Fruit fly (Drosophila melanogaster): ENCODE measurements around the gene SPE.

DNA sequence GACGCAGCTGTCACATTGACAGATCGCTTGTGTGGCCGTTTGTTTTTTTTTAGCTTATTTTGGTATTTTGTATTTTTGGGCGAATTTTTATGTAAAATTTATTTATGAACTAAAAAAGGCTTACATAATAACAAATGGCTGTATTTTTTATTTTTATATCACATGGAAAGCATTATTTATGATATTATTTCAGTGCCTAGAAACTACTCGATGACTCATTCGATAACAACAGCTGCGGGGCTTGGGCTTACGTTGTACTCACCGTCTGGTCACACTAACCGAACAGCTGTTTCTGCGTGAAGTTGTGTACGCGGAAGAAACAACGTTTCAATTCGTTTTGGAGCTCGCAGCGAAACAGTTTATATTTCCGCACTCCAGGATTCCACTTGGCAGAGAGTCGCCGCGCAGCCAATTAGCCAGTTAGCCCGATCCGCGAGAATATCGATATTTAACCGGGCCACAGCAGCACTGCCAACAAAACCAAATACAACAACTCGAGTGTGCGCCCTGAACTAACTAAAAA lies 47.0 kb downstream of the SPE start, which contains the start of the genes Hmgcr and Rpn9:
- peak; percentile 52 for TF ChIP-seq Eip93F (GFP tag; optimal IDR thresholded peaks at IDR 0.05)
- TF ChIP-seq Gug (GFP tag; IDR thresholded peaks at IDR 0.05) = no peak
- TF ChIP-seq CG8119 (GFP tag; IDR thresholded peaks at IDR 0.05) = no peak
- TF ChIP-seq CG3032 (tag; optimal IDR thresholded peaks at IDR 0.05) = no peak
- no peak for TF ChIP-seq CG31627 (GFP tag; optimal IDR thresholded peaks at IDR 0.05)

All from whole organism, prepupa.